Fruit fly (Drosophila melanogaster) whole organism, embryonic: ENCODE measurements around the gene Or7a.

Experiments used
- Ada2b ChIP-seq: fragments of 200-800 bp; sonication (Bioruptor generic); IDR thresholded peaks from 2 replicates; pipeline ENCODE4 v1.3.6; 2022; ENCODE audit warnings: missing biosample characterization, missing genetic modification characterization
- Blimp-1 ChIP-seq: fragments of 200-800 bp; sonication (Bioruptor generic); optimal IDR thresholded peaks from 3 replicates; lab custom pipeline; 2018; ENCODE audit warnings: missing biosample characterization, missing genetic modification characterization, mild to moderate bottlenecking, moderate library complexity, missing genetic modification reagents
- CG10462 ChIP-seq: fragments of 200-800 bp; sonication (Bioruptor generic); optimal IDR thresholded peaks from 2 replicates; lab custom pipeline; 2016; ENCODE audit warnings: missing biosample characterization, missing genetic modification characterization
- CG10543 ChIP-seq: fragments of 200-800 bp; sonication (Bioruptor generic); optimal IDR thresholded peaks from 3 replicates; lab custom pipeline; 2017; ENCODE audit warnings: missing biosample characterization, mild to moderate bottlenecking, missing genetic modification characterization, moderate library complexity
- CG10654 ChIP-seq: fragments of 200-800 bp; sonication (Bioruptor generic); optimal IDR thresholded peaks from 2 replicates; lab custom pipeline; 2016; ENCODE audit warnings: missing biosample characterization, missing genetic modification characterization
- CG12104 ChIP-seq: fragments of 200-800 bp; sonication (Bioruptor generic); optimal IDR thresholded peaks from 3 replicates; lab custom pipeline; 2016; ENCODE audit warnings: missing biosample characterization, missing genetic modification characterization
- CG12299 ChIP-seq: fragments of 200-800 bp; sonication (Bioruptor generic); optimal IDR thresholded peaks from 2 replicates; lab custom pipeline; 2018; ENCODE audit warnings: missing biosample characterization, mild to moderate bottlenecking, missing genetic modification characterization
- CG12769 ChIP-seq: fragments of 200-800 bp; sonication (Bioruptor generic); optimal IDR thresholded peaks from 2 replicates; lab custom pipeline; 2019; ENCODE audit warnings: missing biosample characterization, mild to moderate bottlenecking, missing genetic modification characterization, moderate library complexity
- CG13424 ChIP-seq: fragments of 200-800 bp; sonication (Bioruptor generic); optimal IDR thresholded peaks from 2 replicates; lab custom pipeline; 2019; ENCODE audit warnings: missing biosample characterization, mild to moderate bottlenecking, missing genetic modification characterization, moderate library complexity
- CG15601 ChIP-seq: fragments of 200-800 bp; sonication (Bioruptor generic); optimal IDR thresholded peaks from 3 replicates; lab custom pipeline; 2019; ENCODE audit warnings: missing biosample characterization, mild to moderate bottlenecking, missing genetic modification characterization, moderate library complexity
- CG17568 ChIP-seq: fragments of 200-800 bp; sonication (Bioruptor generic); optimal IDR thresholded peaks from 2 replicates; lab custom pipeline; 2018; ENCODE audit warnings: missing biosample characterization, mild to moderate bottlenecking, missing genetic modification characterization, moderate library complexity
- CG2889 ChIP-seq: fragments of 200-800 bp; sonication (Bioruptor generic); IDR thresholded peaks from 3 replicates; pipeline ENCODE4 v1.3.6; 2022; ENCODE audit warnings: missing biosample characterization, missing genetic modification characterization
- CG31365 ChIP-seq: fragments of 200-800 bp; sonication (Bioruptor generic); optimal IDR thresholded peaks from 2 replicates; lab custom pipeline; 2018; ENCODE audit warnings: missing biosample characterization, mild to moderate bottlenecking, missing genetic modification characterization
- CG31441 ChIP-seq: fragments of 200-800 bp; sonication (Bioruptor generic); IDR thresholded peaks from 2 replicates; pipeline ENCODE4 v1.3.6; 2022; ENCODE audit warnings: missing biosample characterization, missing genetic modification characterization
- CG34422 ChIP-seq: fragments of 200-800 bp; sonication (Bioruptor generic); IDR thresholded peaks from 3 replicates; pipeline ENCODE4 v1.3.6; 2022; ENCODE audit warnings: missing biosample characterization, missing genetic modification characterization
- CG4707 ChIP-seq: fragments of 200-800 bp; sonication (Bioruptor generic); optimal IDR thresholded peaks from 2 replicates; lab custom pipeline; 2018; ENCODE audit warnings: missing biosample characterization, mild to moderate bottlenecking, missing genetic modification characterization, moderate library complexity
- CG8388 ChIP-seq: fragments of 200-800 bp; sonication (Bioruptor generic); optimal IDR thresholded peaks from 2 replicates; lab custom pipeline; 2019; ENCODE audit warnings: missing biosample characterization, mild to moderate bottlenecking, missing genetic modification characterization, moderate library complexity
- CG9609 ChIP-seq: fragments of 200-800 bp; sonication (Bioruptor generic); optimal IDR thresholded peaks from 3 replicates; lab custom pipeline; 2016; ENCODE audit warnings: missing biosample characterization, missing genetic modification characterization
- CG9727 ChIP-seq: fragments of 200-800 bp; sonication (Bioruptor generic); optimal IDR thresholded peaks from 3 replicates; lab custom pipeline; 2017; ENCODE audit warnings: missing biosample characterization, mild to moderate bottlenecking, missing genetic modification characterization
- Deaf1 ChIP-seq: fragments of 200-800 bp; optimal IDR thresholded peaks from 3 replicates; lab custom pipeline; 2019; ENCODE audit warnings: missing biosample characterization, mild to moderate bottlenecking, missing genetic modification characterization, moderate library complexity
- Dip2 ChIP-seq: fragments of 200-800 bp; sonication (Bioruptor generic); IDR thresholded peaks from 2 replicates; pipeline ENCODE4 v1.3.6; 2022; ENCODE audit warnings: missing biosample characterization, missing genetic modification characterization
- Dref ChIP-seq: fragments of 200-800 bp; sonication (Bioruptor generic); IDR thresholded peaks from 2 replicates; pipeline ENCODE4 v1.3.6; 2022; ENCODE audit warnings: missing biosample characterization, missing genetic modification characterization
- E2f1 ChIP-seq: fragments of 200-800 bp; sonication (Bioruptor generic); IDR thresholded peaks from 2 replicates; pipeline ENCODE4 v1.3.6; 2022; ENCODE audit warnings: missing biosample characterization, missing genetic modification characterization
- HLH3B ChIP-seq: fragments of 200-800 bp; sonication (Bioruptor generic); IDR thresholded peaks from 2 replicates; pipeline ENCODE4 v1.3.6; 2022; ENCODE audit warnings: missing biosample characterization, missing genetic modification characterization
- HmgZ ChIP-seq: fragments of 200-800 bp; sonication (Bioruptor generic); optimal IDR thresholded peaks from 2 replicates; lab custom pipeline; 2018; ENCODE audit warnings: missing biosample characterization, mild to moderate bottlenecking, missing genetic modification characterization
- NC2α ChIP-seq: fragments of 200-800 bp; sonication (Bioruptor generic); optimal IDR thresholded peaks from 2 replicates; lab custom pipeline; 2016; ENCODE audit warnings: missing biosample characterization, missing genetic modification characterization
- NK7.1 ChIP-seq: fragments of 200-800 bp; sonication (Bioruptor generic); optimal IDR thresholded peaks from 3 replicates; lab custom pipeline; 2016; ENCODE audit warnings: missing biosample characterization, missing genetic modification characterization
- Rfx ChIP-seq: fragments of 200-800 bp; sonication (Bioruptor generic); IDR thresholded peaks from 2 replicates; pipeline ENCODE4 v1.3.6; 2022; ENCODE audit warnings: missing biosample characterization, missing genetic modification characterization
- Sin3A ChIP-seq: fragments of >200 bp; optimal IDR thresholded peaks from 2 replicates; lab custom pipeline; 2018
- Sox102F ChIP-seq: fragments of 200-800 bp; sonication (Bioruptor generic); optimal IDR thresholded peaks from 2 replicates; lab custom pipeline; 2018; ENCODE audit warnings: missing biosample characterization, mild to moderate bottlenecking, missing genetic modification characterization, moderate library complexity
- Trl ChIP-seq, 3 experiments: fragments of >200 bp in 2 of 3; fragments of 200-800 bp in 1 of 3; sonication (Bioruptor generic) in 1 of 3; optimal IDR thresholded peaks; 2 replicates in 1 of 3; 3 replicates in 2 of 3; lab custom pipeline; 2016 to 2017; ENCODE audit warnings: missing biosample characterization in 1 of 3, missing genetic modification characterization in 1 of 3
- Usf ChIP-seq: fragments of 200-800 bp; sonication (Bioruptor generic); optimal IDR thresholded peaks from 2 replicates; lab custom pipeline; 2017; ENCODE audit warnings: missing genotype, missing biosample characterization, missing genetic modification characterization
- bigmax ChIP-seq: fragments of 200-800 bp; sonication (Bioruptor generic); optimal IDR thresholded peaks from 2 replicates; lab custom pipeline; 2018; ENCODE audit warnings: missing biosample characterization, mild to moderate bottlenecking, missing genetic modification characterization
- bsh ChIP-seq, 2 experiments: fragments of 200-800 bp; sonication (Bioruptor generic); optimal IDR thresholded peaks; 2 replicates each; lab custom pipeline; 2017 to 2018; ENCODE audit warnings: mild to moderate bottlenecking in 2 of 2, missing biosample characterization in 2 of 2, missing genetic modification characterization in 2 of 2, moderate library complexity in 1 of 2
- corto ChIP-seq: fragments of 200-800 bp; sonication (Bioruptor generic); optimal IDR thresholded peaks from 2 replicates; lab custom pipeline; 2016; ENCODE audit warnings: missing biosample characterization, mild to moderate bottlenecking, missing genetic modification characterization, moderate library complexity
- crc ChIP-seq: fragments of 200-800 bp; sonication (Bioruptor generic); optimal IDR thresholded peaks from 2 replicates; lab custom pipeline; 2016; ENCODE audit warnings: missing biosample characterization, missing genetic modification characterization
- ewg ChIP-seq: fragments of 200-800 bp; sonication (Bioruptor generic); optimal IDR thresholded peaks from 3 replicates; lab custom pipeline; 2017; ENCODE audit warnings: mild to moderate bottlenecking, missing biosample characterization, missing genetic modification reagents, missing genetic modification characterization
- gt ChIP-seq: fragments of 200-800 bp; sonication (Bioruptor generic); IDR thresholded peaks from 2 replicates; pipeline ENCODE4 v1.3.6; 2022; ENCODE audit warnings: missing biosample characterization, missing genetic modification characterization
- nau ChIP-seq: fragments of 200-800 bp; sonication (Bioruptor generic); optimal IDR thresholded peaks from 3 replicates; lab custom pipeline; 2017; ENCODE audit warnings: missing biosample characterization, mild to moderate bottlenecking, missing genetic modification characterization, missing genetic modification reagents
- onecut ChIP-seq: fragments of 200-800 bp; sonication (Bioruptor generic); IDR thresholded peaks from 2 replicates; pipeline ENCODE4 v1.3.6; 2022; ENCODE audit warnings: missing biosample characterization, missing genetic modification characterization
- phol ChIP-seq: fragments of 200-800 bp; sonication (Bioruptor generic); optimal IDR thresholded peaks from 3 replicates; lab custom pipeline; 2018; ENCODE audit warnings: missing biosample characterization, mild to moderate bottlenecking, missing genetic modification characterization, moderate library complexity
- run ChIP-seq: fragments of 200-800 bp; sonication (Bioruptor generic); optimal IDR thresholded peaks from 3 replicates; lab custom pipeline; 2018; ENCODE audit warnings: missing biosample characterization, mild to moderate bottlenecking, missing genetic modification characterization
- sob ChIP-seq: fragments of 200-800 bp; sonication (Bioruptor generic); IDR thresholded peaks from 2 replicates; pipeline ENCODE4 v1.3.6; 2022; ENCODE audit warnings: missing biosample characterization, missing genetic modification characterization
- stc ChIP-seq: fragments of 200-800 bp; sonication (Bioruptor generic); IDR thresholded peaks from 2 replicates; pipeline ENCODE4 v1.3.6; 2022; ENCODE audit warnings: missing biosample characterization, missing genetic modification characterization
- tx ChIP-seq: fragments of 200-800 bp; sonication (Bioruptor generic); optimal IDR thresholded peaks from 2 replicates; lab custom pipeline; 2016; ENCODE audit warnings: missing biosample characterization, missing genetic modification characterization
- unpg ChIP-seq: fragments of 200-800 bp; sonication (Bioruptor generic); optimal IDR thresholded peaks from 3 replicates; lab custom pipeline; 2018; ENCODE audit warnings: missing biosample characterization, mild to moderate bottlenecking, missing genetic modification characterization, moderate library complexity
- vnd ChIP-seq: fragments of 200-800 bp; sonication (Bioruptor generic); IDR thresholded peaks from 3 replicates; pipeline ENCODE4 v1.3.6; 2022; ENCODE audit warnings: missing biosample characterization, missing genetic modification characterization; ENCODE audit not compliant: partially characterized antibody
- z ChIP-seq: fragments of 200-800 bp; sonication (Bioruptor generic); IDR thresholded peaks from 3 replicates; pipeline ENCODE4 v1.3.6; 2022; ENCODE audit warnings: missing biosample characterization, missing genetic modification characterization
- zf30C ChIP-seq: fragments of 200-800 bp; sonication (Bioruptor generic); optimal IDR thresholded peaks from 3 replicates; lab custom pipeline; 2018; ENCODE audit warnings: missing biosample characterization, mild to moderate bottlenecking, missing genetic modification characterization
- zfh2 ChIP-seq: fragments of 200-800 bp; sonication (Bioruptor generic); optimal IDR thresholded peaks from 2 replicates; lab custom pipeline; 2016; ENCODE audit warnings: missing biosample characterization, missing genetic modification characterization

The Or7a gene

DNA sequence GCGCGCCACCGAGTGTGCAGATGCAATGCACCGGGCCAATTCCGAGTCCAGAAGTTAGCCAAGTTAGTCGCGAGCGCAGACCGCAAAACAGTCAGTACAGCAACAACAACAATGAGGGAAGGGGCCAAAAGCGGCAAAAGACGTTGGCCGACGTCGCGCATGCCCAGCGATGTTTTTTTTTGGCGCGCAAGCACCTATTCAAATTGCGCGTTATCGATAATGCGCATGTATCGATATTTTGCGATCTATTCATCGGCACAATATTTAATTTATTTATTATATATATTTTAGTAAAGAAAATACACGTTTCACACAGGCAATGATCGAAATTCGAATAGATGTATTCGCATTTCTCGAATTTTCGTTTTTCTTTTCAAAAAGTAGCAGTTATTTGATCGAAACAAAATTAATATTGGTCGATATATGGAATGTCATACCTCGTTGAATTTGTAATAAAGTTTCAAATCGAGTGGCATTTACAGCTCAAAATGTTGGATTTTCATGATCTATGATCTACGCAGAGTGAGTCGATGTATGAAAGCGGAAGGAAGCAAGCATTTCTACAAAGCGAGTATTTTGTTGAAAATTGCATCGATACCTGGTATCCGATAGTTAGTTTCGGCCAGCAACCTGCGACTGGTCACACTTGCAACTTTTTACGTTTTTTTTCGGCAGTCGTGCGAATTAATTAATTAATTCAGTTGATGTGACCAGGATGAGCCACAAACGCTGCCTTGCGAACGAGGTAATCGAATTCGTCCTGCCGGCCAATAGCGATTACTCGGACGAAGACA lies 36.1 kb downstream of the Or7a start, which contains the start of gene CG2116 (continued):
- TF ChIP-seq phol (tag; lab: Kevin White, UChicago) (peak; percentile 30), NK7.1 (GFP tag; lab: Kevin White, UChicago) (no peak), gt (GFP tag; lab: Robert Waterston, UW) (no peak), Sox102F (no peak), NC2α (GFP tag; lab: Kevin White, UChicago) (no peak), CG2889 (GFP tag; lab: Robert Waterston, UW) (no peak), Dref (GFP tag; lab: Robert Waterston, UW) (peak; percentile 59), CG10543 (peak; percentile 9), CG10462 (GFP tag; lab: Kevin White, UChicago) (no peak), Blimp-1 (no peak), zf30C (no peak), CG15601 (tag; lab: Kevin White, UChicago) (no peak), CG31365 (tag; lab: Kevin White, UChicago) (no peak), CG9609 (GFP tag; lab: Kevin White, UChicago) (no peak), Ada2b (GFP tag; lab: Robert Waterston, UW) (no peak), Trl (optimal IDR thresholded peaks at IDR 0.05; lab: Kevin White, UChicago) (no peak), Trl (GFP tag; optimal IDR thresholded peaks at IDR 0.05; lab: Kevin White, UChicago) (no peak), CG12299 (tag; lab: Kevin White, UChicago) (no peak), Sin3A (lab: Kevin White, UChicago) (peak; percentile 56), bigmax (GFP tag; lab: Kevin White, UChicago) (no peak), z (no peak), tx (no peak), CG31441 (GFP tag; lab: Robert Waterston, UW) (no peak), zfh2 (GFP tag; lab: Kevin White, UChicago) (no peak), CG17568 (GFP tag; lab: Kevin White, UChicago) (no peak), Deaf1 (tag; lab: Kevin White, UChicago) (no peak), Usf (GFP tag; lab: Kevin White, UChicago) (no peak), Rfx (GFP tag; lab: Robert Waterston, UW) (no peak), CG12769 (no peak), run (no peak), crc (no peak), sob (GFP tag; lab: Robert Waterston, UW) (no peak), CG10654 (no peak), corto (no peak), HmgZ (tag; lab: Kevin White, UChicago) (no peak), E2f1 (GFP tag; lab: Robert Waterston, UW) (no peak), nau (GFP tag; lab: Kevin White, UChicago) (no peak), stc (no peak), CG13424 (no peak), ewg (GFP tag; lab: Kevin White, UChicago) (peak; percentile 76), CG4707 (GFP tag; lab: Kevin White, UChicago) (no peak), unpg (GFP tag; lab: Kevin White, UChicago) (no peak), CG34422 (GFP tag; lab: Robert Waterston, UW) (0 out of 3 replicates have a peak, but pooled peaks have one; percentile 16), CG9727 (no peak), CG12104 (no peak), Dip2 (GFP tag; lab: Robert Waterston, UW) (no peak), onecut (GFP tag; lab: Robert Waterston, UW) (no peak), bsh (GFP tag; optimal IDR thresholded peaks at IDR 0.05; lab: Kevin White, UChicago) (no peak), vnd (peak; percentile 72), HLH3B (no peak), CG8388 (no peak)
